Fruit fly (Drosophila melanogaster) Kc167 (cell line): ENCODE measurements around the gene CG15561.

Source experiments
- Myc ChIP-seq: fragments of >200 bp; optimal IDR thresholded peaks from 2 replicates; lab custom pipeline; 2017; ENCODE audit warnings: missing external identifiers
- Sin3A ChIP-seq: fragments of >200 bp; optimal IDR thresholded peaks from 2 replicates; lab custom pipeline; 2018; ENCODE audit warnings: missing external identifiers
- h ChIP-seq: fragments of >200 bp; optimal IDR thresholded peaks from 3 replicates; lab custom pipeline; 2018; ENCODE audit warnings: missing external identifiers
- insv ChIP-seq: fragments of >200 bp; optimal IDR thresholded peaks from 3 replicates; lab custom pipeline; 2018; ENCODE audit warnings: missing external identifiers
- psq ChIP-seq: fragments of >200 bp; optimal IDR thresholded peaks from 2 replicates; lab custom pipeline; 2017; ENCODE audit warnings: missing external identifiers
- ttk ChIP-seq: sonication (Bioruptor generic); optimal IDR thresholded peaks from 2 replicates; lab custom pipeline; 2017; ENCODE audit warnings: missing external identifiers

DNA sequence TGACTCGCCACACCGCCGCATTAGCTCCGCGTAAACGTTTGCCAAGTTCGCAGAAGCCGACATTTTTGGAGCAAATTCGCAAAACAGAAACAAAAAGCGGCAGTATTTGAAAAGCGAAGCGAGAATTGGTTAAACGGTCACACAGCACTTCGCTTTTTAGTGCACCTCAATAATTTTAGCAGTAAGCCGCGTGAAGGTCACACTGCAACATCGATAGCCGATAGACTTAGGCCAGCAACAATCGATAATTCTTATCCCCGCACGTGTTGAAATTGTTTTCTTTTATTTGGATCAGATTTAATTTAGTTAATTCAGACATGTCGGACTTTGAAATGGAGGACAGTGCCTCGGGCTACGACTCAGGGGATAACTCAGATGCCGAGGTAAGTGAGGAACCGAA, 2.5 kb downstream of the CG15561 start, which contains the start of the genes Zwilch and CG1542:
- TF ChIP-seq h (lab: Kevin White, UChicago): no peak
- TF ChIP-seq Sin3A (lab: Kevin White, UChicago): no peak
- TF ChIP-seq ttk (lab: Kevin White, UChicago): no peak
- TF ChIP-seq insv (lab: Kevin White, UChicago): no peak
- no peak for TF ChIP-seq psq (lab: Kevin White, UChicago)
- TF ChIP-seq Myc (lab: Kevin White, UChicago): no peak
